Worm (Caenorhabditis elegans) whole organism, late embryonic: ENCODE results near the gene R02E4.3.

Experiments
- F13H6.1 ChIP-seq: sonication (generic microtip); optimal IDR thresholded peaks from 2 replicates; lab custom pipeline; 2016; ENCODE audit warnings: missing genetic modification characterization, missing compliant biosample characterization
- K09A11.1 ChIP-seq: sonication (generic microtip); optimal IDR thresholded peaks from 2 replicates; lab custom pipeline; 2017; ENCODE audit warnings: antibody characterized with exemption, mild to moderate bottlenecking, missing genetic modification characterization, missing compliant biosample characterization; ENCODE audit not compliant: insufficient read depth
- T23F11.4 ChIP-seq: fragments of 200-800 bp; sonication (Bioruptor generic); optimal IDR thresholded peaks from 2 replicates; lab custom pipeline; 2018; ENCODE audit warnings: mild to moderate bottlenecking, missing genetic modification characterization, missing compliant biosample characterization
- ahr-1 ChIP-seq: sonication (generic microtip); optimal IDR thresholded peaks from 2 replicates; lab custom pipeline; 2016; ENCODE audit warnings: missing genetic modification characterization, missing compliant biosample characterization
- ama-1 ChIP-seq: fragments of 150-350 bp; optimal IDR thresholded peaks from 2 replicates; lab custom pipeline; 2014
- ceh-14 ChIP-seq: sonication (generic microtip); optimal IDR thresholded peaks from 2 replicates; lab custom pipeline; 2016; ENCODE audit warnings: missing genotype, missing genetic modification characterization, missing compliant biosample characterization
- ceh-18 ChIP-seq: sonication (generic microtip); optimal IDR thresholded peaks from 2 replicates; lab custom pipeline; 2016; ENCODE audit warnings: missing genetic modification characterization, missing compliant biosample characterization
- ceh-22 ChIP-seq: sonication (generic microtip); optimal IDR thresholded peaks from 2 replicates; lab custom pipeline; 2017; ENCODE audit warnings: missing biosample characterization, missing genetic modification characterization
- ceh-30 ChIP-seq: fragments of 150-350 bp; optimal IDR thresholded peaks from 2 replicates; lab custom pipeline; 2014; ENCODE audit warnings: missing biosample characterization, missing genetic modification characterization
- ceh-31 ChIP-seq: sonication (generic microtip); optimal IDR thresholded peaks from 2 replicates; lab custom pipeline; 2016; ENCODE audit warnings: missing genetic modification characterization, missing compliant biosample characterization
- ceh-45 ChIP-seq: fragments of 200-800 bp; sonication (Bioruptor generic); IDR thresholded peaks from 2 replicates; pipeline ENCODE4 v1.3.6; 2022; ENCODE audit warnings: missing genetic modification reagents, missing genetic modification characterization, missing compliant biosample characterization
- ceh-48 ChIP-seq: sonication (generic microtip); optimal IDR thresholded peaks from 2 replicates; lab custom pipeline; 2016; ENCODE audit warnings: missing genetic modification characterization, inconsistent platforms, missing compliant biosample characterization
- ceh-9 ChIP-seq: sonication (generic microtip); optimal IDR thresholded peaks from 2 replicates; lab custom pipeline; 2016; ENCODE audit warnings: mild to moderate bottlenecking, missing genetic modification characterization, inconsistent platforms, missing compliant biosample characterization
- che-1 ChIP-seq: sonication (generic microtip); optimal IDR thresholded peaks from 2 replicates; lab custom pipeline; 2016; ENCODE audit warnings: mild to moderate bottlenecking, missing genetic modification characterization, missing compliant biosample characterization
- elt-2 ChIP-seq: sonication (generic microtip); optimal IDR thresholded peaks from 2 replicates; lab custom pipeline; 2016; ENCODE audit warnings: missing genetic modification reagents, missing genetic modification characterization, missing compliant biosample characterization
- fkh-10 ChIP-seq: fragments of 150-350 bp; optimal IDR thresholded peaks from 2 replicates; lab custom pipeline; 2014; ENCODE audit warnings: missing biosample characterization, missing genetic modification reagents, missing genetic modification characterization
- gmeb-2 ChIP-seq: sonication (generic microtip); optimal IDR thresholded peaks from 2 replicates; lab custom pipeline; 2016; ENCODE audit warnings: missing genetic modification characterization, inconsistent platforms, missing compliant biosample characterization
- hlh-13 ChIP-seq: fragments of 200-800 bp; sonication (Bioruptor generic); optimal IDR thresholded peaks from 2 replicates; lab custom pipeline; 2018; ENCODE audit warnings: mild to moderate bottlenecking, missing genetic modification characterization, missing compliant biosample characterization
- madf-2 ChIP-seq: sonication (generic microtip); optimal IDR thresholded peaks from 2 replicates; lab custom pipeline; 2017; ENCODE audit warnings: missing genetic modification characterization, missing compliant biosample characterization
- nfya-1 ChIP-seq: sonication (generic microtip); optimal IDR thresholded peaks from 2 replicates; lab custom pipeline; 2017; ENCODE audit warnings: missing genetic modification characterization, mild to moderate bottlenecking, missing compliant biosample characterization, antibody characterized with exemption, moderate library complexity
- nhr-11 ChIP-seq: fragments of 150-350 bp; optimal IDR thresholded peaks from 2 replicates; lab custom pipeline; 2014; ENCODE audit warnings: missing biosample characterization, missing genetic modification characterization
- nhr-232 ChIP-seq: sonication (generic microtip); optimal IDR thresholded peaks from 2 replicates; lab custom pipeline; 2016; ENCODE audit warnings: missing genetic modification characterization, missing compliant biosample characterization
- odd-2 ChIP-seq: sonication (generic microtip); optimal IDR thresholded peaks from 2 replicates; lab custom pipeline; 2017; ENCODE audit warnings: antibody characterized with exemption, mild to moderate bottlenecking, missing genetic modification characterization, missing compliant biosample characterization
- pat-9 ChIP-seq: fragments of 200-800 bp; sonication (Bioruptor generic); optimal IDR thresholded peaks from 2 replicates; lab custom pipeline; 2018; ENCODE audit warnings: mild to moderate bottlenecking, missing genetic modification characterization, moderate library complexity, missing compliant biosample characterization
- pha-4 ChIP-seq: fragments of 150-350 bp; optimal IDR thresholded peaks from 2 replicates; lab custom pipeline; 2018; ENCODE audit warnings: missing biosample characterization, missing genetic modification reagents, missing genetic modification characterization
- pqm-1 ChIP-seq: sonication (generic microtip); optimal IDR thresholded peaks from 2 replicates; lab custom pipeline; 2016; ENCODE audit warnings: missing genetic modification characterization, missing compliant biosample characterization
- rnt-1 ChIP-seq: sonication (generic microtip); optimal IDR thresholded peaks from 2 replicates; lab custom pipeline; 2016; ENCODE audit warnings: missing genetic modification characterization, missing compliant biosample characterization
- sox-4 ChIP-seq: sonication (generic microtip); optimal IDR thresholded peaks from 2 replicates; lab custom pipeline; 2017; ENCODE audit warnings: mild to moderate bottlenecking, missing genetic modification characterization, inconsistent platforms, missing compliant biosample characterization
- tbx-7 ChIP-seq: sonication (generic microtip); optimal IDR thresholded peaks from 2 replicates; lab custom pipeline; 2016; ENCODE audit warnings: missing genotype, missing genetic modification characterization, missing compliant biosample characterization
- ttx-3 ChIP-seq: sonication (generic microtip); optimal IDR thresholded peaks from 2 replicates; lab custom pipeline; 2016; ENCODE audit warnings: missing genetic modification reagents, missing genetic modification characterization, missing compliant biosample characterization
- unc-3 ChIP-seq, 2 experiments: fragments of 200-800 bp in 1 of 2; sonication (Bioruptor generic) in 1 of 2; sonication (generic microtip) in 1 of 2; conservative IDR thresholded peaks in 1 of 2; optimal IDR thresholded peaks in 1 of 2; 2 replicates each; pipeline versions ENCODE4 v1.3.6 to Lab custom; 2016 to 2022; ENCODE audit warnings: missing compliant biosample characterization in 2 of 2, missing genetic modification characterization in 2 of 2, missing genetic modification reagents in 1 of 2
- unc-42 ChIP-seq: sonication (generic microtip); optimal IDR thresholded peaks from 2 replicates; lab custom pipeline; 2016; ENCODE audit warnings: missing genotype, missing genetic modification characterization, missing compliant biosample characterization
- unc-55 ChIP-seq: sonication (generic microtip); optimal IDR thresholded peaks from 2 replicates; lab custom pipeline; 2017; ENCODE audit warnings: missing biosample characterization, missing genetic modification reagents, missing genetic modification characterization
- unc-86 ChIP-seq: sonication (generic microtip); optimal IDR thresholded peaks from 2 replicates; lab custom pipeline; 2016; ENCODE audit warnings: missing genetic modification characterization, missing compliant biosample characterization
- zip-5 ChIP-seq: sonication (generic microtip); optimal IDR thresholded peaks from 2 replicates; lab custom pipeline; 2016; ENCODE audit warnings: missing genetic modification characterization, missing compliant biosample characterization

Gene R02E4.3

ce11 chrX:4146798-4147543 lies 45.0 kb upstream of the R02E4.3 start:
- TF ChIP-seq tbx-7, result no peak
- no peak for TF ChIP-seq che-1 (tag; lab: Kevin White, UChicago)
- TF ChIP-seq pqm-1, result no peak
- TF ChIP-seq hlh-13 (GFP tag; lab: Kevin White, UChicago), result no peak
- TF ChIP-seq ama-1 (lab: Kevin White, UChicago), result no peak
- no peak for TF ChIP-seq madf-2 (tag; lab: Kevin White, UChicago)
- TF ChIP-seq odd-2 (tag; lab: Kevin White, UChicago), result no peak
- no peak for TF ChIP-seq pha-4 (tag; lab: Kevin White, UChicago)
- TF ChIP-seq ceh-18, result no peak
- TF ChIP-seq ceh-22 (tag; lab: Kevin White, UChicago), result no peak
- no peak for TF ChIP-seq T23F11.4 (GFP tag; lab: Kevin White, UChicago)
- TF ChIP-seq ttx-3 (tag; lab: Kevin White, UChicago), result no peak
- no peak for TF ChIP-seq fkh-10 (GFP tag; lab: Kevin White, UChicago)
- TF ChIP-seq ceh-30 (tag; lab: Kevin White, UChicago), result no peak
- TF ChIP-seq, all 69 proteins: peak for 0

DNA sequence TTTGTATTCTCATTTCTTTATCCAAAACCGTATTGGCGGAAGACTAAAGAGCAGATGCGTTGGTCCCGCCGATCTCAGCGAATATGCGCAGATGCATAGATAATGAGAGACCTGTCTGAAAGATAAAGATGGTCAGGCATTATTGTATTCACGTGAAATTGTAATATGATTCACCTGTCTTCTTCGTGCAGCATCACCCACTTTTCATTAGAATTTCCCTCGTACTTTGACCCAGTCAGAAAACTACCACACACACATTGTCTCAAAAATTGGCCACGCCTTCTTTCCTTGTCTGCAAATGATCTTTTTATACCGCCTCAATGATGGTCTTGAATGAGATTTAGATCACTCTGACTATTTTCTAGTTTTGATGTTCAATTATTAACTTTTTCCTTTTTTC lies 44.1 kb upstream of the R02E4.3 start:
- no peak for TF ChIP-seq zip-5 (tag; lab: Kevin White, UChicago)
- no peak for TF ChIP-seq ama-1 (lab: Kevin White, UChicago)
- TF ChIP-seq pat-9 (tag; lab: Kevin White, UChicago), result no peak
- TF ChIP-seq nhr-232, result no peak
- TF ChIP-seq ahr-1 (tag; lab: Kevin White, UChicago), result no peak
- TF ChIP-seq ceh-9 (tag; lab: Kevin White, UChicago), result no peak
- no peak for TF ChIP-seq K09A11.1 (tag; lab: Kevin White, UChicago)
- no peak for TF ChIP-seq unc-86
- TF ChIP-seq elt-2 (tag; lab: Kevin White, UChicago), result no peak
- no peak for TF ChIP-seq unc-3 (GFP tag; conservative IDR thresholded peaks at IDR 0.05; lab: Robert Waterston, UW)
- no peak for TF ChIP-seq unc-3 (tag; optimal IDR thresholded peaks at IDR 0.05; lab: Kevin White, UChicago)
- no peak for TF ChIP-seq ceh-45 (GFP tag; lab: Robert Waterston, UW)
- no peak for TF ChIP-seq ceh-18

- TF ChIP-seq nfya-1 (peak; percentile 57), ceh-31 (tag; lab: Kevin White, UChicago) (peak; percentile 43), ceh-48 (tag; lab: Kevin White, UChicago) (peak; percentile 96), sox-4 (peak; percentile 35), ceh-9 (tag; lab: Kevin White, UChicago) (no peak), unc-55 (GFP tag; lab: Kevin White, UChicago) (peak; percentile 26), unc-86 (peak; percentile 31), gmeb-2 (tag; lab: Kevin White, UChicago) (no peak), F13H6.1 (tag; lab: Kevin White, UChicago) (peak; percentile 30), ceh-14 (tag; lab: Kevin White, UChicago) (peak; percentile 47), ceh-18 (peak; percentile 67), nhr-11 (tag; lab: Kevin White, UChicago) (no peak), unc-42 (tag; lab: Kevin White, UChicago) (peak; percentile 38), rnt-1 (peak; percentile 19)
These were observed 43.3 kb upstream of the R02E4.3 start for ce11 chrX:4145051-4145826.
